Worm (Caenorhabditis elegans): ENCODE data around the gene F53H4.2.
A peak's percentile ranks its signal among the peaks of the same experiment; 100 is the strongest.

- TF ChIP-seq ceh-82 (tag; optimal IDR thresholded peaks at IDR 0.05), result peak; percentile 94 to 99 (median 97)
- peak; percentile 55 to 98 for TF ChIP-seq mdl-1 (tag; optimal IDR thresholded peaks at IDR 0.05)
- TF ChIP-seq egl-27 (tag; optimal IDR thresholded peaks at IDR 0.05), result peak; percentile 95 to 97
- peak in 1 of 2 experiments; percentile 93 for TF ChIP-seq ztf-11 (tag; optimal IDR thresholded peaks at IDR 0.05)
- TF ChIP-seq nhr-28 (tag; optimal IDR thresholded peaks at IDR 0.05), result no peak
- TF ChIP-seq unc-62 (GFP tag; optimal IDR thresholded peaks at IDR 0.05), result peak; percentile 48
- TF ChIP-seq fkh-10 (GFP tag; optimal IDR thresholded peaks at IDR 0.05), result peak; percentile 92
- peak; percentile 53; the same call in 1 of the 2 replicates for TF ChIP-seq unc-98 (GFP tag; IDR thresholded peaks at IDR 0.05)
- no peak for TF ChIP-seq hlh-4 (tag; optimal IDR thresholded peaks at IDR 0.05)
- peak; percentile 100 for TF ChIP-seq nhr-20 (tag; optimal IDR thresholded peaks at IDR 0.05)
These were observed 15.8 kb upstream of the F53H4.2 start, which contains the start of gene serp-1.1 for ce11 chrX:15841086-15841622.
